Fruit fly (Drosophila melanogaster) whole organism, embryonic: ENCODE measurements around the gene CG3348.

Source experiments
- Abd-B ChIP-seq: fragments of 200-800 bp; sonication (Bioruptor generic); optimal IDR thresholded peaks from 2 replicates; lab custom pipeline; 2018; ENCODE audit warnings: missing biosample characterization, mild to moderate bottlenecking, missing genetic modification characterization, moderate library complexity
- Adf1 ChIP-seq: fragments of 200-800 bp; sonication (Bioruptor generic); IDR thresholded peaks from 2 replicates; pipeline ENCODE4 v1.3.6; 2022; ENCODE audit warnings: missing biosample characterization, missing genetic modification characterization
- Aef1 ChIP-seq: fragments of 200-800 bp; sonication (Bioruptor generic); IDR thresholded peaks from 3 replicates; pipeline ENCODE4 v1.3.6; 2022; ENCODE audit warnings: missing biosample characterization, missing genetic modification characterization
- Asciz ChIP-seq: fragments of 200-800 bp; sonication (Bioruptor generic); optimal IDR thresholded peaks from 2 replicates; lab custom pipeline; 2017; ENCODE audit warnings: missing biosample characterization, mild to moderate bottlenecking, missing genetic modification characterization, missing genetic modification reagents
- BEAF-32 ChIP-seq: fragments of 200-800 bp; sonication (Bioruptor generic); optimal IDR thresholded peaks from 3 replicates; lab custom pipeline; 2017; ENCODE audit warnings: missing biosample characterization, missing genetic modification characterization, mild to moderate bottlenecking, moderate library complexity, missing genetic modification reagents
- CG10654 ChIP-seq: fragments of 200-800 bp; sonication (Bioruptor generic); optimal IDR thresholded peaks from 2 replicates; lab custom pipeline; 2016; ENCODE audit warnings: missing biosample characterization, missing genetic modification characterization
- CG13624 ChIP-seq: fragments of 200-800 bp; sonication (Bioruptor generic); optimal IDR thresholded peaks from 2 replicates; lab custom pipeline; 2016; ENCODE audit warnings: missing biosample characterization, missing genetic modification characterization
- CG14014 ChIP-seq: fragments of 200-800 bp; sonication (Bioruptor generic); IDR thresholded peaks from 2 replicates; pipeline ENCODE4 v1.3.6; 2022; ENCODE audit warnings: missing biosample characterization, missing genetic modification characterization
- CG15011 ChIP-seq: fragments of 200-800 bp; sonication (Bioruptor generic); optimal IDR thresholded peaks from 3 replicates; lab custom pipeline; 2018; ENCODE audit warnings: missing biosample characterization, mild to moderate bottlenecking, missing genetic modification characterization
- CG1603 ChIP-seq: fragments of 200-800 bp; sonication (Bioruptor generic); optimal IDR thresholded peaks from 2 replicates; lab custom pipeline; 2019; ENCODE audit warnings: missing biosample characterization, mild to moderate bottlenecking, missing genetic modification characterization, moderate library complexity
- CG17359 ChIP-seq: fragments of 200-800 bp; sonication (Bioruptor generic); optimal IDR thresholded peaks from 3 replicates; lab custom pipeline; 2018; ENCODE audit warnings: missing biosample characterization, mild to moderate bottlenecking, missing genetic modification characterization, moderate library complexity
- CG2889 ChIP-seq: fragments of 200-800 bp; sonication (Bioruptor generic); IDR thresholded peaks from 3 replicates; pipeline ENCODE4 v1.3.6; 2022; ENCODE audit warnings: missing biosample characterization, missing genetic modification characterization
- CG4282 ChIP-seq: fragments of 200-800 bp; sonication (Bioruptor generic); optimal IDR thresholded peaks from 2 replicates; lab custom pipeline; 2016; ENCODE audit warnings: missing biosample characterization, missing genetic modification characterization
- CG6175 ChIP-seq: fragments of 200-800 bp; sonication (Bioruptor generic); IDR thresholded peaks from 3 replicates; pipeline ENCODE4 v1.3.6; 2022; ENCODE audit warnings: missing biosample characterization, missing genetic modification characterization
- CG6272 ChIP-seq: fragments of 200-800 bp; sonication (Bioruptor generic); IDR thresholded peaks from 2 replicates; pipeline ENCODE4 v1.3.6; 2022; ENCODE audit warnings: missing biosample characterization, missing genetic modification characterization
- CG7745 ChIP-seq: fragments of 200-800 bp; sonication (Bioruptor generic); optimal IDR thresholded peaks from 2 replicates; lab custom pipeline; 2018; ENCODE audit warnings: missing biosample characterization, mild to moderate bottlenecking, missing genetic modification characterization, moderate library complexity
- CrebB ChIP-seq: fragments of 200-800 bp; sonication (Bioruptor generic); optimal IDR thresholded peaks from 3 replicates; lab custom pipeline; 2018; ENCODE audit warnings: missing biosample characterization, mild to moderate bottlenecking, missing genetic modification characterization
- D19B ChIP-seq: fragments of 200-800 bp; sonication (Bioruptor generic); optimal IDR thresholded peaks from 2 replicates; lab custom pipeline; 2017; ENCODE audit warnings: missing biosample characterization, mild to moderate bottlenecking, missing genetic modification characterization
- Dad ChIP-seq: fragments of 200-800 bp; sonication (Bioruptor generic); optimal IDR thresholded peaks from 3 replicates; lab custom pipeline; 2016; ENCODE audit warnings: missing biosample characterization, missing genetic modification characterization
- H2.0 ChIP-seq: fragments of 200-800 bp; sonication (Bioruptor generic); IDR thresholded peaks from 2 replicates; pipeline ENCODE4 v1.3.6; 2022; ENCODE audit warnings: missing biosample characterization, missing genetic modification characterization
- Mad ChIP-seq: fragments of 200-800 bp; sonication (Bioruptor generic); optimal IDR thresholded peaks from 2 replicates; lab custom pipeline; 2016; ENCODE audit warnings: missing biosample characterization, missing genetic modification characterization
- Nf-YB ChIP-seq: fragments of 200-800 bp; sonication (Bioruptor generic); optimal IDR thresholded peaks from 3 replicates; lab custom pipeline; 2019; ENCODE audit warnings: missing biosample characterization, mild to moderate bottlenecking, missing genetic modification characterization, moderate library complexity
- NfI ChIP-seq: fragments of 200-800 bp; sonication (Bioruptor generic); optimal IDR thresholded peaks from 3 replicates; lab custom pipeline; 2018; ENCODE audit warnings: missing biosample characterization, mild to moderate bottlenecking, missing genetic modification characterization, moderate library complexity
- Oaz ChIP-seq: fragments of 200-800 bp; sonication (Bioruptor generic); IDR thresholded peaks from 2 replicates; pipeline ENCODE4 v1.3.6; 2022; ENCODE audit warnings: missing biosample characterization, missing genetic modification characterization
- Tbp ChIP-seq: fragments of >200 bp; optimal IDR thresholded peaks from 2 replicates; lab custom pipeline; 2018; ENCODE audit warnings: missing biosample characterization, missing genetic modification characterization
- ab ChIP-seq: fragments of 200-800 bp; sonication (Bioruptor generic); optimal IDR thresholded peaks from 2 replicates; lab custom pipeline; 2016; ENCODE audit warnings: missing biosample characterization, missing genetic modification characterization
- ac ChIP-seq: fragments of 200-800 bp; sonication (Bioruptor generic); optimal IDR thresholded peaks from 3 replicates; lab custom pipeline; 2017; ENCODE audit warnings: missing biosample characterization, mild to moderate bottlenecking, missing genetic modification characterization
- ap ChIP-seq: fragments of 200-800 bp; sonication (Bioruptor generic); IDR thresholded peaks from 2 replicates; pipeline ENCODE4 v1.3.6; 2022; ENCODE audit warnings: missing biosample characterization, missing genetic modification characterization
- cad ChIP-seq: fragments of >200 bp; optimal IDR thresholded peaks from 2 replicates; lab custom pipeline; 2017; ENCODE audit warnings: missing biosample characterization, missing genetic modification characterization
- crp ChIP-seq, 2 experiments: fragments of 200-800 bp; sonication (Bioruptor generic); optimal IDR thresholded peaks; 2 replicates in 1 of 2; 3 replicates in 1 of 2; lab custom pipeline; 2017; ENCODE audit warnings: missing biosample characterization in 2 of 2, missing genetic modification characterization in 2 of 2, mild to moderate bottlenecking in 1 of 2, moderate library complexity in 1 of 2
- esg ChIP-seq: fragments of 200-800 bp; sonication (Bioruptor generic); conservative IDR thresholded peaks from 2 replicates; pipeline ENCODE4 v1.3.6; 2022; ENCODE audit warnings: missing biosample characterization, missing genetic modification characterization
- eyg ChIP-seq: fragments of 200-800 bp; sonication (Bioruptor generic); optimal IDR thresholded peaks from 3 replicates; lab custom pipeline; 2016; ENCODE audit warnings: missing biosample characterization, missing genetic modification characterization
- fd64A ChIP-seq: fragments of 200-800 bp; sonication (Bioruptor generic); optimal IDR thresholded peaks from 3 replicates; lab custom pipeline; 2018; ENCODE audit warnings: missing biosample characterization, mild to moderate bottlenecking, missing genetic modification characterization
- grn ChIP-seq: fragments of 200-800 bp; sonication (Bioruptor generic); optimal IDR thresholded peaks from 3 replicates; lab custom pipeline; 2017; ENCODE audit warnings: missing biosample characterization, missing genetic modification characterization
- gt ChIP-seq: fragments of 200-800 bp; sonication (Bioruptor generic); IDR thresholded peaks from 2 replicates; pipeline ENCODE4 v1.3.6; 2022; ENCODE audit warnings: missing biosample characterization, missing genetic modification characterization
- h ChIP-seq: fragments of >200 bp; optimal IDR thresholded peaks from 2 replicates; lab custom pipeline; 2017
- ham ChIP-seq: fragments of 200-800 bp; sonication (Bioruptor generic); IDR thresholded peaks from 2 replicates; pipeline ENCODE4 v1.3.6; 2022; ENCODE audit warnings: missing biosample characterization, missing genetic modification characterization
- knrl ChIP-seq: fragments of 200-800 bp; sonication (Bioruptor generic); IDR thresholded peaks from 3 replicates; pipeline ENCODE4 v1.3.6; 2022; ENCODE audit warnings: missing biosample characterization, missing genetic modification characterization; ENCODE audit not compliant: partially characterized antibody
- nerfin-2 ChIP-seq: fragments of 200-800 bp; sonication (Bioruptor generic); IDR thresholded peaks from 2 replicates; pipeline ENCODE4 v1.3.6; 2022; ENCODE audit warnings: missing biosample characterization, missing genetic modification characterization; ENCODE audit not compliant: partially characterized antibody
- otp ChIP-seq: fragments of 200-800 bp; sonication (Bioruptor generic); IDR thresholded peaks from 3 replicates; pipeline ENCODE4, ENCODE4 v1.3.6; 2022; ENCODE audit warnings: missing biosample characterization, missing genetic modification characterization
- peb ChIP-seq: fragments of 200-800 bp; sonication (Bioruptor generic); IDR thresholded peaks from 2 replicates; pipeline ENCODE4 v1.3.6; 2022; ENCODE audit warnings: missing biosample characterization, missing genetic modification characterization
- phol ChIP-seq: fragments of 200-800 bp; sonication (Bioruptor generic); optimal IDR thresholded peaks from 3 replicates; lab custom pipeline; 2018; ENCODE audit warnings: missing biosample characterization, mild to moderate bottlenecking, missing genetic modification characterization, moderate library complexity
- pnt ChIP-seq: fragments of 200-800 bp; sonication (Bioruptor generic); optimal IDR thresholded peaks from 3 replicates; lab custom pipeline; 2016; ENCODE audit warnings: missing biosample characterization, missing genetic modification characterization
- run ChIP-seq: fragments of 200-800 bp; sonication (Bioruptor generic); optimal IDR thresholded peaks from 3 replicates; lab custom pipeline; 2018; ENCODE audit warnings: missing biosample characterization, mild to moderate bottlenecking, missing genetic modification characterization
- sens ChIP-seq: fragments of 200-800 bp; sonication (Bioruptor generic); peaks from one replicate; lab custom pipeline; 2016; ENCODE audit warnings: missing biosample characterization, missing genetic modification characterization
- seq ChIP-seq: fragments of 200-800 bp; sonication (Bioruptor generic); IDR thresholded peaks from 2 replicates; pipeline ENCODE4 v1.3.6; 2022; ENCODE audit warnings: missing biosample characterization, missing genetic modification characterization
- sim ChIP-seq: fragments of 200-800 bp; sonication (Bioruptor generic); IDR thresholded peaks from 2 replicates; pipeline ENCODE4 v1.3.6; 2022; ENCODE audit warnings: missing biosample characterization, missing genetic modification characterization
- sisA ChIP-seq: fragments of 200-800 bp; sonication (Bioruptor generic); IDR thresholded peaks from 2 replicates; pipeline ENCODE4 v1.3.6; 2022; ENCODE audit warnings: missing biosample characterization, missing genetic modification characterization
- tup ChIP-seq: fragments of 200-800 bp; sonication (Bioruptor generic); optimal IDR thresholded peaks from 2 replicates; lab custom pipeline; 2016; ENCODE audit warnings: missing biosample characterization, mild to moderate bottlenecking, missing genetic modification characterization, moderate library complexity
- unc-4 ChIP-seq: fragments of 200-800 bp; sonication (Bioruptor generic); IDR thresholded peaks from 2 replicates; pipeline ENCODE4 v1.3.6; 2022; ENCODE audit warnings: missing biosample characterization, missing genetic modification characterization; ENCODE audit not compliant: partially characterized antibody

The CG3348 gene

DNA sequence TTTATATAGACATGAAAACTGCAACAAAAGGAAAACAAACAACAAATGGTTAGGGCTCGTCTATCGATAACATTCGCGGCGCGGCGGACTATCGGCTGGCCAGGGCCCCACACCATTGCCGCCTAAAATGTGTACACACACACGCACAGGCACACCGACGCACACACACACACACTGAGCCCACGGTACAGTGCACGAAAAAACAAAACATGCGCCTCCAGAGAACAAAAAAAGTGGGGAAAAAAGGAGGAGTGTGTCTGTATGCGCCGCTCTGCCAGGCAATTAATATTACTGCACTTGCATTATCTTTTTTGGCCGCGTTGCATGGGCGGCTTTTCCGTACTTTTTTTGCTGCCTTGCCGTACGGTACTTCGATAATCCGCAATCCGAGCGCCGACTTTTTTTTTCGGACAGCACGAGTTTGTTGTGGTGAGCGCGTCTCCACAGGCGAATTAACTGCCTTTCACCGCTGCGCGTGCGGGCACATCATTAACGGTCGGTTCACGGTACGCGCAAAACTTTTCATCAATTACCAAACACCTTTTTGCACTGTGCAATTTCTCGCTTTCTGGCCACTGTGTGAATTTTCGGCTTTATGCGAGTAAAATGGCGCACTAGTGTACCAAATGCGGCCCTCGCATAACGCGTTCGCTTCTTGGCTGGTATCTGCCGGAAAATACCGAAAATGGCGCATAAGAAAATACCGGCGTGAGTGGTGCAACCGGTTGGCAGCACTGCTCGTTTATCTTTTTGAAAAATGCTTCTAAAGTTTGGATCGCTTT lies 28.4 kb downstream of the CG3348 start, which contains the start of gene woc (continued):
- TF ChIP-seq seq (GFP tag; lab: Robert Waterston, UW): peak; percentile 54; the same call in 1 of the 2 replicates
- no peak for TF ChIP-seq ac (GFP tag; lab: Kevin White, UChicago)
- TF ChIP-seq CG10654: peak; percentile 32
- TF ChIP-seq crp (GFP tag; optimal IDR thresholded peaks at IDR 0.05; lab: Kevin White, UChicago): no peak
- TF ChIP-seq ab (GFP tag; lab: Kevin White, UChicago): no peak
- TF ChIP-seq sisA (GFP tag; lab: Robert Waterston, UW): peak; percentile 60
- TF ChIP-seq BEAF-32 (GFP tag; lab: Kevin White, UChicago): peak; percentile 77
- TF ChIP-seq gt (GFP tag; lab: Robert Waterston, UW): no peak
- peak; percentile 57; the same call in 2 of the 3 replicates for TF ChIP-seq Aef1 (GFP tag; lab: Robert Waterston, UW)
- no peak for TF ChIP-seq Abd-B
- TF ChIP-seq CG6272 (GFP tag; lab: Robert Waterston, UW): 0 out of 2 replicates have a peak, but pooled peaks have one; percentile 38
- TF ChIP-seq run (tag; lab: Kevin White, UChicago): no peak
- TF ChIP-seq ap (GFP tag; lab: Robert Waterston, UW): 0 out of 2 replicates have a peak, but pooled peaks have one; percentile 42
- peak; percentile 50 for TF ChIP-seq pnt
- peak; percentile 81 for TF ChIP-seq unc-4 (GFP tag; lab: Robert Waterston, UW)
- no peak for TF ChIP-seq CG15011 (GFP tag; lab: Kevin White, UChicago)
- no peak for TF ChIP-seq H2.0 (GFP tag; lab: Robert Waterston, UW)
- TF ChIP-seq Asciz (GFP tag; lab: Kevin White, UChicago): no peak
- TF ChIP-seq nerfin-2: peak; percentile 83
- TF ChIP-seq CG6175 (GFP tag; lab: Robert Waterston, UW): no peak
- peak; percentile 58 for TF ChIP-seq eyg (GFP tag; lab: Kevin White, UChicago)
- TF ChIP-seq knrl: peak; percentile 67; the same call in 2 of the 3 replicates
- TF ChIP-seq esg: peak; percentile 34; the same call in 1 of the 2 replicates
- TF ChIP-seq tup (GFP tag; lab: Kevin White, UChicago): no peak
- TF ChIP-seq CG2889 (GFP tag; lab: Robert Waterston, UW): 0 out of 3 replicates have a peak, but pooled peaks have one; percentile 40
- peak; percentile 97 for TF ChIP-seq phol
- peak; percentile 94 for TF ChIP-seq sens (GFP tag; lab: Kevin White, UChicago)
- no peak for TF ChIP-seq ham (GFP tag; lab: Robert Waterston, UW)
- peak; percentile 81 for TF ChIP-seq CG1603 (tag; lab: Kevin White, UChicago)
- no peak for TF ChIP-seq Tbp (GFP tag; lab: Kevin White, UChicago)
- no peak for TF ChIP-seq sim (GFP tag; lab: Robert Waterston, UW)
- peak; percentile 46 for TF ChIP-seq CG13624 (GFP tag; lab: Kevin White, UChicago)
- TF ChIP-seq D19B: no peak
- no peak for TF ChIP-seq Mad (GFP tag; lab: Kevin White, UChicago)
- TF ChIP-seq CG7745 (tag; lab: Kevin White, UChicago): no peak
- TF ChIP-seq h (lab: Kevin White, UChicago): peak; percentile 35
- no peak for TF ChIP-seq peb
- no peak for TF ChIP-seq cad (GFP tag; lab: Kevin White, UChicago)
- TF ChIP-seq Adf1: peak; percentile 59
- TF ChIP-seq CrebB (tag; lab: Kevin White, UChicago): no peak
- no peak for TF ChIP-seq grn
- peak; percentile 45; the same call in 1 of the 2 replicates for TF ChIP-seq CG14014 (GFP tag; lab: Robert Waterston, UW)
- no peak for TF ChIP-seq Dad (GFP tag; lab: Kevin White, UChicago)
- TF ChIP-seq fd64A (GFP tag; lab: Kevin White, UChicago): no peak
- TF ChIP-seq NfI (GFP tag; lab: Kevin White, UChicago): peak; percentile 24
- peak; percentile 71 for TF ChIP-seq CG4282 (GFP tag; lab: Kevin White, UChicago)
- no peak for TF ChIP-seq Oaz (GFP tag; lab: Robert Waterston, UW)
- TF ChIP-seq CG17359 (tag; lab: Kevin White, UChicago): no peak
- TF ChIP-seq Nf-YB (GFP tag; lab: Kevin White, UChicago): no peak
- no peak; the same call in 2 of the 3 replicates for TF ChIP-seq otp (GFP tag; lab: Robert Waterston, UW)
